Worm (Caenorhabditis elegans) whole organism, L3 larva: ENCODE measurements around the gene R07E5.6.

Experiments
- ceh-82 ChIP-seq: fragments of 150-350 bp; optimal IDR thresholded peaks from 2 replicates; lab custom pipeline; 2014; ENCODE audit warnings: missing biosample characterization, missing genetic modification characterization
- elt-3 ChIP-seq, 3 experiments: fragments of 150-350 bp in 1 of 3; sonication (generic microtip) in 2 of 3; optimal IDR thresholded peaks; 2 replicates in 2 of 3; 4 replicates in 1 of 3; lab custom pipeline; 2014 to 2017; ENCODE audit warnings: missing biosample characterization in 3 of 3, missing genetic modification characterization in 3 of 3
- mml-1 ChIP-seq: fragments of 150-350 bp; sonication (generic microtip); optimal IDR thresholded peaks from 3 replicates; lab custom pipeline; 2014; ENCODE audit warnings: missing biosample characterization, missing genetic modification characterization
- snpc-4 ChIP-seq: fragments of 150-350 bp; optimal IDR thresholded peaks from 2 replicates; lab custom pipeline; 2014; ENCODE audit warnings: missing biosample characterization, missing genetic modification characterization
- zag-1 ChIP-seq: fragments of 150-350 bp; optimal IDR thresholded peaks from 2 replicates; lab custom pipeline; 2014; ENCODE audit warnings: missing biosample characterization, missing genetic modification characterization

DNA sequence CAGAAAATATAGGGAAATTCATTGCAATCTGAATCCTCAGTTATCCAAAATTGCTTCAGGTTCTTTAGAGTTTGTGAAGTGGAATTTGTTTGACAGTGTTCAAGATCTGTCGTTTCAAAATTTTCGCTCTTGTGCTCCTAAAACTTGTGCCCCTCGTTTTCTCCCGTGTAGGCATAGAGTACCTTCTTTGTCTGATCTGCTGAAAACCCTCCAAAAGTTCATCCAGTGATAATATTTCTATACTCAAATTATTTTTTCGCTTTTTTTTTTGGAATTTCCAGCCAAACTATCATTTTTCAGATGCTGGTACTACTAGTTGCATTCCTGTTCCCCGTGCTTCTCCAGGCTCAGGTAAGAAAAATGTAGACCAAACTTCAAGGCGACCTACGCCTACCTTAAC lies 4.1 kb upstream of the R07E5.6 start, which contains the start of gene R07E5.4:
- TF ChIP-seq ceh-82 (no peak), snpc-4 (tag; lab: Kevin White, UChicago) (no peak), elt-3 (tag; optimal IDR thresholded peaks at IDR 0.05; lab: Kevin White, UChicago) (no peak), mml-1 (tag; lab: Kevin White, UChicago) (no peak), zag-1 (tag; lab: Kevin White, UChicago) (no peak)
